Worm (Caenorhabditis elegans): ENCODE results near the gene pals-33.

Gene pals-33

DNA sequence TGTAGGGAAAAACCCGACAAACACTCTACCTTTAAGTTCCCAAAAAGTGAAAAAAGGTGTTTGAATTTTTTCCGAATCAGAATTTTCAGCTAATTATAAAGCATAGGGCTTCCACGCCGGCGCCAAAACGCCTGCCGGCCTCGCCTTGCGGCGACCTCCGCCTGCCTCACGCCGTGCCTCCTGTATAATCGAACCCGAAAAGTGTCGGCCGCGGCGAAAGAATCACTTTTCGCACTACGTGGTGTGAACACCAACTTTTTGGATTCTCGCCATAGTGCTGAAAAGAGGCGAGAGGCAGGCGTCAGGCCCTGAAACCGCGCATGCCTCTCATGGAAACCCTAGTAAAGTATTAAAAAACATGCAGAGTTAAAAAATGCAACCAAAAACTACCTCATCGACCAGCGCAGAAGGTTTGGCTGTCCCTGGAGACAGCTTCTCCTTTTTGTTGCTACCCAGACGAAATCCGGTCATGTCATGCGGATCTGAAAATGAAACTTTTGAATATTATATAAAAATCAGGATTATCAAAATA is 42.4 kb downstream of the pals-33 start, which contains the start of gene nrsn-1:
TSS of gene nrsn-1 (minus strand) at position 482 of the 532 bp plus-strand sequence.
- TF ChIP-seq fkh-8 (tag; optimal IDR thresholded peaks at IDR 0.05): no peak
- TF ChIP-seq hlh-17 (GFP tag; optimal IDR thresholded peaks at IDR 0.05; ENCODE audit: borderline replicate concordance): peak; percentile 2
- TF ChIP-seq lin-13 (GFP tag; optimal IDR thresholded peaks at IDR 0.05): no peak

- TF ChIP-seq nhr-90 (tag; optimal IDR thresholded peaks at IDR 0.05; ENCODE audit: poor library complexity) (no peak), C16A3.4 (tag; optimal IDR thresholded peaks at IDR 0.05) (no peak), vab-15 (tag; optimal IDR thresholded peaks at IDR 0.05) (no peak), unc-86 (tag; optimal IDR thresholded peaks at IDR 0.05) (peak; percentile 65), fkh-10 (GFP tag; optimal IDR thresholded peaks at IDR 0.05) (peak; percentile 96), mep-1 (tag; optimal IDR thresholded peaks at IDR 0.05) (peak; percentile 24), ets-5 (GFP tag; IDR thresholded peaks at IDR 0.05) (no peak), xbp-1 (tag; optimal IDR thresholded peaks at IDR 0.05) (peak; percentile 15), nhr-77 (tag; optimal IDR thresholded peaks at IDR 0.05) (no peak), elt-3 (tag; optimal IDR thresholded peaks at IDR 0.05) (no peak), lin-35 (GFP tag; optimal IDR thresholded peaks at IDR 0.05) (peak in 1 of 2 experiments; percentile 31), nhr-76 (tag; optimal IDR thresholded peaks at IDR 0.05) (no peak), isw-1 (GFP tag; IDR thresholded peaks at IDR 0.05) (no peak), lir-3 (tag; optimal IDR thresholded peaks at IDR 0.05; ENCODE audit: poor library complexity) (no peak), blmp-1 (tag; optimal IDR thresholded peaks at IDR 0.05) (no peak), fkh-4 (tag; optimal IDR thresholded peaks at IDR 0.05; ENCODE audit: borderline replicate concordance) (no peak), rnt-1 (tag; optimal IDR thresholded peaks at IDR 0.05) (no peak), ztf-4 (tag; optimal IDR thresholded peaks at IDR 0.05) (no peak), alr-1 (tag; optimal IDR thresholded peaks at IDR 0.05; ENCODE audit: borderline replicate concordance) (no peak), efl-1 (optimal IDR thresholded peaks at IDR 0.05) (peak in 1 of 2 experiments; percentile 38), efl-1 (GFP tag; optimal IDR thresholded peaks at IDR 0.05 in 1 of 2) (peak in 1 of 2 experiments; percentile 90), ceh-82 (tag; optimal IDR thresholded peaks at IDR 0.05) (peak in 2 of 3 experiments; percentile 31 to 50), ces-1 (GFP tag; optimal IDR thresholded peaks at IDR 0.05) (no peak), swsn-7 (tag; optimal IDR thresholded peaks at IDR 0.05) (peak; percentile 47), ceh-88 (GFP tag; IDR thresholded peaks at IDR 0.05) (no peak), lin-15B (tag; optimal IDR thresholded peaks at IDR 0.05) (no peak), pqm-1 (tag; optimal IDR thresholded peaks at IDR 0.05) (no peak), grh-1 (GFP tag; IDR thresholded peaks at IDR 0.05) (no peak), hlh-4 (tag; optimal IDR thresholded peaks at IDR 0.05) (no peak), tbx-2 (tag; optimal IDR thresholded peaks at IDR 0.05) (peak; percentile 56), ama-1 (optimal IDR thresholded peaks at IDR 0.05) (peak; percentile 32), unc-130 (tag; optimal IDR thresholded peaks at IDR 0.05) (no peak), dpl-1 (GFP tag; optimal IDR thresholded peaks at IDR 0.05) (peak in 1 of 3 experiments; percentile 16), zag-1 (tag; optimal IDR thresholded peaks at IDR 0.05) (peak; percentile 19), hpl-2 (GFP tag; optimal IDR thresholded peaks at IDR 0.05) (no peak), C04F5.9 (tag; optimal IDR thresholded peaks at IDR 0.05) (no peak), nhr-71 (tag; optimal IDR thresholded peaks at IDR 0.05) (peak; percentile 65), snpc-4 (tag; optimal IDR thresholded peaks at IDR 0.05) (no peak), mdl-1 (tag; optimal IDR thresholded peaks at IDR 0.05) (no peak), aha-1 (tag; optimal IDR thresholded peaks at IDR 0.05) (no peak), irx-1 (tag; optimal IDR thresholded peaks at IDR 0.05) (no peak), nhr-11 (tag; optimal IDR thresholded peaks at IDR 0.05) (no peak), nhr-47 (tag; optimal IDR thresholded peaks at IDR 0.05) (peak; percentile 66), sox-4 (tag; optimal IDR thresholded peaks at IDR 0.05) (no peak), egl-13 (tag; optimal IDR thresholded peaks at IDR 0.05) (peak; percentile 62), lin-14 (GFP tag; optimal IDR thresholded peaks at IDR 0.05) (peak; percentile 92), ceh-8 (GFP tag; optimal IDR thresholded peaks at IDR 0.05) (peak; percentile 33)
These were observed 43.2 kb downstream of the pals-33 start for ce11 chrV:3716279-3716887.

Measured in whole organism, L1 larva.